Fruit fly (Drosophila melanogaster) whole organism, wandering third instar larva: ENCODE data around the gene corolla.

Experiments
- CG32264 ChIP-seq: fragments of 200-800 bp; sonication (Bioruptor generic); optimal IDR thresholded peaks from 2 replicates; lab custom pipeline; 2016; ENCODE audit warnings: missing biosample characterization, missing genetic modification characterization
- CG9705 ChIP-seq: fragments of 200-800 bp; sonication (Bioruptor generic); optimal IDR thresholded peaks from 2 replicates; lab custom pipeline; 2018; ENCODE audit warnings: missing biosample characterization, mild to moderate bottlenecking, missing genetic modification characterization
- CrebA ChIP-seq: fragments of 200-800 bp; sonication (Bioruptor generic); optimal IDR thresholded peaks from 2 replicates; lab custom pipeline; 2016; ENCODE audit warnings: missing biosample characterization, mild to moderate bottlenecking, missing genetic modification characterization, borderline replicate concordance
- Dfd ChIP-seq: fragments of >200 bp; optimal IDR thresholded peaks from 2 replicates; lab custom pipeline; 2017; ENCODE audit warnings: missing biosample characterization, missing genetic modification characterization
- Dif ChIP-seq: fragments of 200-275, 200-300 bp; sonication (Bioruptor generic); optimal IDR thresholded peaks from 2 replicates; lab custom pipeline; 2018; ENCODE audit warnings: missing biosample characterization, missing genetic modification characterization; ENCODE audit not compliant: partially characterized antibody
- GATAd ChIP-seq: sonication (Bioruptor generic); optimal IDR thresholded peaks from 2 replicates; lab custom pipeline; 2016; ENCODE audit warnings: missing biosample characterization, missing genetic modification characterization
- HLH106 ChIP-seq: fragments of 200-800 bp; optimal IDR thresholded peaks from 3 replicates; lab custom pipeline; 2019; ENCODE audit warnings: missing biosample characterization, mild to moderate bottlenecking, missing genetic modification characterization, moderate library complexity
- Hnf4 ChIP-seq: fragments of 200-800 bp; sonication (Bioruptor generic); optimal IDR thresholded peaks from 2 replicates; lab custom pipeline; 2016; ENCODE audit warnings: missing biosample characterization, mild to moderate bottlenecking, missing genetic modification characterization
- Hr78 ChIP-seq: fragments of >200 bp; optimal IDR thresholded peaks from 2 replicates; lab custom pipeline; 2017; ENCODE audit warnings: missing biosample characterization, missing genetic modification characterization
- Hr83 ChIP-seq: fragments of 200-300 bp; sonication (Bioruptor generic); optimal IDR thresholded peaks from 2 replicates; lab custom pipeline; 2016; ENCODE audit warnings: missing biosample characterization, mild to moderate bottlenecking, missing genetic modification characterization, moderate library complexity; ENCODE audit not compliant: poor library complexity, severe bottlenecking
- Jra ChIP-seq: sonication (Bioruptor generic); optimal IDR thresholded peaks from 2 replicates; lab custom pipeline; 2016; ENCODE audit warnings: missing biosample characterization, missing genetic modification characterization
- Mio ChIP-seq: sonication (Bioruptor generic); optimal IDR thresholded peaks from 2 replicates; lab custom pipeline; 2016; ENCODE audit warnings: missing biosample characterization, missing genetic modification characterization
- Myc ChIP-seq: fragments of >200 bp; optimal IDR thresholded peaks from 2 replicates; lab custom pipeline; 2017
- N ChIP-seq: fragments of >200 bp; optimal IDR thresholded peaks from 2 replicates; lab custom pipeline; 2018; ENCODE audit warnings: missing biosample characterization, missing external identifiers, missing genetic modification characterization
- OdsH ChIP-seq: fragments of 200-800 bp; sonication (Bioruptor generic); optimal IDR thresholded peaks from 2 replicates; lab custom pipeline; 2016; ENCODE audit warnings: missing biosample characterization, mild to moderate bottlenecking, missing genetic modification characterization
- Rel ChIP-seq, 2 experiments: fragments of 200-800 bp; sonication (Bioruptor generic) in 1 of 2; optimal IDR thresholded peaks; 2 replicates in 1 of 2; 3 replicates in 1 of 2; lab custom pipeline; 2016 to 2019; ENCODE audit warnings: mild to moderate bottlenecking in 2 of 2, missing biosample characterization in 2 of 2, missing genetic modification characterization in 2 of 2, moderate library complexity in 1 of 2
- Sp1 ChIP-seq: fragments of 200-800 bp; sonication (Bioruptor generic); optimal IDR thresholded peaks from 3 replicates; lab custom pipeline; 2019; ENCODE audit warnings: missing biosample characterization, mild to moderate bottlenecking, missing genetic modification characterization, moderate library complexity
- Vsx2 ChIP-seq: fragments of 200-300, 225-300 bp; sonication (Bioruptor generic); optimal IDR thresholded peaks from 2 replicates; lab custom pipeline; 2018; ENCODE audit warnings: missing biosample characterization, missing genetic modification characterization; ENCODE audit not compliant: partially characterized antibody
- br ChIP-seq: fragments of 200-800 bp; sonication (Bioruptor generic); optimal IDR thresholded peaks from 2 replicates; lab custom pipeline; 2016; ENCODE audit warnings: missing biosample characterization, missing genetic modification characterization
- brk ChIP-seq: fragments of 200-800 bp; sonication (Bioruptor generic); optimal IDR thresholded peaks from 2 replicates; lab custom pipeline; 2016; ENCODE audit warnings: missing biosample characterization, mild to moderate bottlenecking, missing genetic modification characterization
- dl ChIP-seq, 2 experiments: fragments of 175-275, 200-275 bp in 1 of 2; fragments of 200-275 bp in 1 of 2; sonication (Bioruptor generic); optimal IDR thresholded peaks; lab custom pipeline; 2018; ENCODE audit warnings: mild to moderate bottlenecking in 2 of 2, missing biosample characterization in 2 of 2, missing genetic modification characterization in 2 of 2, moderate library complexity in 2 of 2; ENCODE audit not compliant: partially characterized antibody in 2 of 2, insufficient read depth in 1 of 2
- dmrt93B ChIP-seq: fragments of 200-800 bp; sonication (Bioruptor generic); optimal IDR thresholded peaks from 2 replicates; lab custom pipeline; 2018; ENCODE audit warnings: missing biosample characterization, mild to moderate bottlenecking, missing genetic modification characterization
- dsf ChIP-seq: sonication (Bioruptor generic); optimal IDR thresholded peaks from 2 replicates; lab custom pipeline; 2016; ENCODE audit warnings: missing biosample characterization, missing genetic modification characterization, borderline replicate concordance
- ey ChIP-seq: fragments of 200-800 bp; sonication (Bioruptor generic); optimal IDR thresholded peaks from 2 replicates; lab custom pipeline; 2016; ENCODE audit warnings: missing biosample characterization, missing genetic modification characterization
- foxo ChIP-seq, 2 experiments: fragments of 200-800 bp; sonication (Bioruptor generic); optimal IDR thresholded peaks; 2 replicates in 1 of 2; 3 replicates in 1 of 2; lab custom pipeline; 2016 to 2017; ENCODE audit warnings: missing biosample characterization in 2 of 2, missing genetic modification characterization in 2 of 2
- fru ChIP-seq: fragments of 200-800 bp; sonication (Bioruptor generic); optimal IDR thresholded peaks from 3 replicates; lab custom pipeline; 2016; ENCODE audit warnings: missing biosample characterization, mild to moderate bottlenecking, missing genetic modification characterization
- h ChIP-seq: fragments of 200-800 bp; sonication (Bioruptor generic); optimal IDR thresholded peaks from 3 replicates; lab custom pipeline; 2016; ENCODE audit warnings: missing biosample characterization, mild to moderate bottlenecking, missing genetic modification characterization
- jim ChIP-seq: fragments of 175-275, 200-325 bp; sonication (Bioruptor generic); optimal IDR thresholded peaks from 2 replicates; lab custom pipeline; 2016; ENCODE audit warnings: missing biosample characterization, mild to moderate bottlenecking, missing genetic modification characterization
- lola ChIP-seq: fragments of >200 bp; optimal IDR thresholded peaks from 2 replicates; lab custom pipeline; 2017; ENCODE audit warnings: missing biosample characterization, missing genetic modification characterization
- pan ChIP-seq: fragments of >200 bp; optimal IDR thresholded peaks from 2 replicates; lab custom pipeline; 2017
- psq ChIP-seq: fragments of 200-800 bp; sonication (Bioruptor generic); optimal IDR thresholded peaks from 3 replicates; lab custom pipeline; 2017; ENCODE audit warnings: missing biosample characterization, mild to moderate bottlenecking, missing genetic modification characterization, moderate library complexity
- rgr ChIP-seq: fragments of 200-800 bp; sonication (Bioruptor generic); optimal IDR thresholded peaks from 3 replicates; lab custom pipeline; 2016; ENCODE audit warnings: missing biosample characterization, mild to moderate bottlenecking, missing genetic modification characterization
- sage ChIP-seq: fragments of 200-800 bp; sonication (Bioruptor generic); optimal IDR thresholded peaks from 2 replicates; lab custom pipeline; 2016; ENCODE audit warnings: missing biosample characterization, mild to moderate bottlenecking, missing genetic modification characterization
- sv ChIP-seq: fragments of 200-800 bp; sonication (Bioruptor generic); optimal IDR thresholded peaks from 3 replicates; lab custom pipeline; 2016; ENCODE audit warnings: missing biosample characterization, missing genetic modification characterization
- tai ChIP-seq: sonication (Bioruptor generic); optimal IDR thresholded peaks from 2 replicates; lab custom pipeline; 2016; ENCODE audit warnings: missing biosample characterization, missing genetic modification characterization
- usp ChIP-seq: fragments of >200 bp; optimal IDR thresholded peaks from 2 replicates; lab custom pipeline; 2017; ENCODE audit warnings: missing biosample characterization, missing genetic modification characterization
- woc ChIP-seq: sonication (Bioruptor generic); optimal IDR thresholded peaks from 2 replicates; lab custom pipeline; 2016; ENCODE audit warnings: missing biosample characterization, mild to moderate bottlenecking, missing genetic modification characterization

The corolla gene

dm6 chrX:17624223-17624982 lies 7.4 kb downstream of the corolla start:
- TF ChIP-seq tai (GFP tag; lab: Kevin White, UChicago) (peak; percentile 77), Rel (GFP tag; optimal IDR thresholded peaks at IDR 0.05; lab: Kevin White, UChicago) (peak; percentile 68), Rel (tag; optimal IDR thresholded peaks at IDR 0.05; lab: Kevin White, UChicago) (peak; percentile 76), dsf (GFP tag; lab: Kevin White, UChicago) (no peak), GATAd (no peak), brk (GFP tag; lab: Kevin White, UChicago) (peak; percentile 56)
- TF ChIP-seq, all 38 proteins: peak for 3

dm6 chrX:17622187-17622586 lies 9.7 kb downstream of the corolla start:
- TF ChIP-seq Hr83, result no peak
- TF ChIP-seq CrebA (GFP tag; lab: Kevin White, UChicago), result no peak
- no peak for TF ChIP-seq N (GFP tag; lab: Kevin White, UChicago)
- peak; percentile 41 for TF ChIP-seq Dfd (GFP tag; lab: Kevin White, UChicago)
- no peak for TF ChIP-seq Jra (GFP tag; lab: Kevin White, UChicago)
- TF ChIP-seq h (GFP tag; lab: Kevin White, UChicago), result no peak
- no peak for TF ChIP-seq HLH106 (tag; lab: Kevin White, UChicago)

dm6 chrX:17611455-17611854 lies 20.4 kb downstream of the corolla start:
- no peak for TF ChIP-seq woc
- no peak for TF ChIP-seq lola (GFP tag; lab: Kevin White, UChicago)
- no peak for TF ChIP-seq CG9705 (GFP tag; lab: Kevin White, UChicago)
- no peak for TF ChIP-seq Rel (GFP tag; optimal IDR thresholded peaks at IDR 0.05; lab: Kevin White, UChicago)
- TF ChIP-seq Rel (tag; optimal IDR thresholded peaks at IDR 0.05; lab: Kevin White, UChicago), result no peak
- TF ChIP-seq jim (GFP tag; lab: Kevin White, UChicago), result no peak
- no peak for TF ChIP-seq rgr (GFP tag; lab: Kevin White, UChicago)
- TF ChIP-seq, all 38 proteins: peak for 0

dm6 chrX:17602466-17602865 lies 29.4 kb downstream of the corolla start:
- TF ChIP-seq rgr (GFP tag; lab: Kevin White, UChicago) (no peak), usp (GFP tag; lab: Kevin White, UChicago) (no peak)

dm6 chrX:17599330-17599729 lies 32.5 kb downstream of the corolla start, which contains the start of gene X11L:
Gene X11L (plus strand): TSS chrX:17599608.
- TF ChIP-seq Jra (GFP tag; lab: Kevin White, UChicago) (peak; percentile 87), tai (GFP tag; lab: Kevin White, UChicago) (no peak), woc (peak; percentile 70), Hr78 (no peak), Hr83 (peak; percentile 82), Hnf4 (GFP tag; lab: Kevin White, UChicago) (peak; percentile 91), br (GFP tag; lab: Kevin White, UChicago) (peak; percentile 82), h (GFP tag; lab: Kevin White, UChicago) (peak; percentile 89), GATAd (peak; percentile 31), brk (GFP tag; lab: Kevin White, UChicago) (peak; percentile 59), Mio (GFP tag; lab: Kevin White, UChicago) (no peak), Vsx2 (no peak), CG9705 (GFP tag; lab: Kevin White, UChicago) (peak; percentile 25), CrebA (GFP tag; lab: Kevin White, UChicago) (no peak), rgr (GFP tag; lab: Kevin White, UChicago) (peak; percentile 85), Sp1 (peak; percentile 56), dmrt93B (no peak), sage (GFP tag; lab: Kevin White, UChicago) (peak; percentile 39), HLH106 (tag; lab: Kevin White, UChicago) (peak; percentile 63), Dfd (GFP tag; lab: Kevin White, UChicago) (no peak), lola (GFP tag; lab: Kevin White, UChicago) (no peak), usp (GFP tag; lab: Kevin White, UChicago) (no peak), Rel (GFP tag; optimal IDR thresholded peaks at IDR 0.05; lab: Kevin White, UChicago) (no peak), Rel (tag; optimal IDR thresholded peaks at IDR 0.05; lab: Kevin White, UChicago) (peak; percentile 32), Myc (lab: Kevin White, UChicago) (peak; percentile 54), dl (GFP tag; optimal IDR thresholded peaks at IDR 0.05; lab: Kevin White, UChicago; ENCODE audit: insufficient read depth in 1 of 2, partially characterized antibody in 2 of 2) (no peak), Dif (GFP tag; lab: Kevin White, UChicago) (no peak), pan (lab: Kevin White, UChicago) (no peak), CG32264 (GFP tag; lab: Kevin White, UChicago) (peak; percentile 21), psq (GFP tag; lab: Kevin White, UChicago) (peak; percentile 72), jim (GFP tag; lab: Kevin White, UChicago) (no peak), ey (peak; percentile 86), OdsH (GFP tag; lab: Kevin White, UChicago) (peak; percentile 83), foxo (GFP tag; optimal IDR thresholded peaks at IDR 0.05; lab: Kevin White, UChicago) (peak in 1 of 2 experiments; percentile 87), sv (GFP tag; lab: Kevin White, UChicago) (peak; percentile 59), fru (peak; percentile 82)
